Worm (Caenorhabditis elegans) whole organism, L4/young adult: ENCODE data around the gene rps-8.

Experiments used
- W03F9.2 ChIP-seq: fragments of 150-350 bp; optimal IDR thresholded peaks from 2 replicates; lab custom pipeline; 2014; ENCODE audit warnings: missing biosample characterization, missing genetic modification characterization
- dao-5 ChIP-seq: sonication (generic microtip); optimal IDR thresholded peaks from 2 replicates; lab custom pipeline; 2016; ENCODE audit warnings: missing genotype, missing genetic modification characterization, moderate library complexity, missing compliant biosample characterization
- him-1 ChIP-seq: sonication (generic microtip); optimal IDR thresholded peaks from 2 replicates; lab custom pipeline; 2016; ENCODE audit warnings: missing genotype, missing genetic modification reagents, missing genetic modification characterization, missing compliant biosample characterization

DNA sequence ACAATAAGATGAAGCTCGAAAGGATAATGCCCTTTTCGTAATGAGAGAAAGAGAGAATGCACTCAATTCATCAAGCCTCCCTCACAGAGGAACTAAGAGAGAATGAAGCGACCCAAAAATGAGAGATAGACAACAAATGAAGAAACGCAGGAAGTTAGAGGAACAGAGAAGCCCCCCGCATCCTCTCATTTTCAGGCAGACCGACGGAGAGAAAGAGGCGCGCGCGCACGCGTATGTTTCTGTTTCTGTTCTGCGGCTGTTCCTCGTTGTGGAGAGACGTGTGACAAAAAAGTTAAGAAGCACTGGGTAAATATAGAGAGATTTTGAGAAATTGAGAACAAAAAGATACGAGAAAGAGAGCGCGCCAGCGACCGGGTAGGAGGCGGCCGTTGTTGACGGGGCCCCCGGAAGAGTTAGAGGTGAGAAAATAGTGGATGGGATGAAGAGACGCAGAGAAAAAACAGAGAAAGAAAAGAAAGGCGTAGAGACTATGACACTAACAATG lies 6.3 kb upstream of the rps-8 start:
- TF ChIP-seq dao-5 (peak; percentile 35), him-1 (tag; lab: Kevin White, UChicago) (peak; percentile 68), W03F9.2 (tag; lab: Kevin White, UChicago) (peak; percentile 48)
